Fruit fly (Drosophila melanogaster): ENCODE measurements around the gene Dsk.

The Dsk gene

dm6 chr3R:4220780-4221179 is 30.7 kb upstream of the Dsk start (continued):
- TF ChIP-seq eve (GFP tag; optimal IDR thresholded peaks at IDR 0.05) (no peak), klu (GFP tag; IDR thresholded peaks at IDR 0.05) (no peak), Taf1 (GFP tag; IDR thresholded peaks at IDR 0.05) (no peak), Rx (GFP tag; IDR thresholded peaks at IDR 0.05) (no peak; the same call in 1 of the 2 replicates), Dip3 (GFP tag; optimal IDR thresholded peaks at IDR 0.05) (peak; percentile 30), MESR4 (GFP tag; optimal IDR thresholded peaks at IDR 0.05) (peak; percentile 98), onecut (GFP tag; IDR thresholded peaks at IDR 0.05) (no peak; the same call in 1 of the 2 replicates), CG18262 (tag; optimal IDR thresholded peaks at IDR 0.05) (no peak), CG17361 (GFP tag; IDR thresholded peaks at IDR 0.05) (peak; percentile 47; the same call in 1 of the 3 replicates), cad (GFP tag; optimal IDR thresholded peaks at IDR 0.05) (no peak), Mad (GFP tag; optimal IDR thresholded peaks at IDR 0.05) (peak; percentile 31), CG3281 (GFP tag; optimal IDR thresholded peaks at IDR 0.05) (no peak), sisA (GFP tag; IDR thresholded peaks at IDR 0.05) (0 out of 2 replicates have a peak, but pooled peaks have one; percentile 14), chinmo (GFP tag; IDR thresholded peaks at IDR 0.05; ENCODE audit: partially characterized antibody) (peak; percentile 98), toy (GFP tag; IDR thresholded peaks at IDR 0.05) (no peak), CkIIα-i1 (GFP tag; IDR thresholded peaks at IDR 0.05) (no peak), Drgx (GFP tag; IDR thresholded peaks at IDR 0.05) (0 out of 2 replicates have a peak, but pooled peaks have one; percentile 20), stwl (tag; optimal IDR thresholded peaks at IDR 0.05) (peak; percentile 58), CG9609 (GFP tag; optimal IDR thresholded peaks at IDR 0.05) (peak; percentile 7), bowl (GFP tag; IDR thresholded peaks at IDR 0.05) (no peak), emc (GFP tag; optimal IDR thresholded peaks at IDR 0.05) (peak; percentile 30), CG2712 (tag; optimal IDR thresholded peaks at IDR 0.05) (peak; percentile 60), pum (GFP tag; optimal IDR thresholded peaks at IDR 0.05) (no peak), CG10979 (tag; optimal IDR thresholded peaks at IDR 0.05) (peak; percentile 4), Chrac-16 (GFP tag; optimal IDR thresholded peaks at IDR 0.05) (no peak), knrl (GFP tag; IDR thresholded peaks at IDR 0.05; ENCODE audit: partially characterized antibody) (peak; percentile 98), bbx (GFP tag; IDR thresholded peaks at IDR 0.05; ENCODE audit: partially characterized antibody) (peak; percentile 99), CG11695 (GFP tag; IDR thresholded peaks at IDR 0.05) (no peak), gce (GFP tag; IDR thresholded peaks at IDR 0.05) (no peak), slbo (GFP tag; IDR thresholded peaks at IDR 0.05) (peak; percentile 60), Vsx1 (GFP tag; optimal IDR thresholded peaks at IDR 0.05) (no peak), mam (GFP tag; optimal IDR thresholded peaks at IDR 0.05) (peak; percentile 64), CG17912 (GFP tag; optimal IDR thresholded peaks at IDR 0.05) (no peak), CG7928 (GFP tag; optimal IDR thresholded peaks at IDR 0.05) (peak; percentile 99), btn (GFP tag; optimal IDR thresholded peaks at IDR 0.05) (no peak), cg (GFP tag; optimal IDR thresholded peaks at IDR 0.05) (no peak), CG13424 (tag; optimal IDR thresholded peaks at IDR 0.05) (peak; percentile 14), az2 (GFP tag; optimal IDR thresholded peaks at IDR 0.05) (no peak), Awh (GFP tag; IDR thresholded peaks at IDR 0.05) (no peak), chif (GFP tag; optimal IDR thresholded peaks at IDR 0.05) (peak; percentile 7 to 17), Dp (GFP tag; optimal IDR thresholded peaks at IDR 0.05) (peak; percentile 97), CG13287 (GFP tag; IDR thresholded peaks at IDR 0.05; ENCODE audit: partially characterized antibody) (peak; percentile 99), zfh1 (GFP tag; IDR thresholded peaks at IDR 0.05) (peak; percentile 62; the same call in 1 of the 3 replicates), CG14965 (GFP tag; optimal IDR thresholded peaks at IDR 0.05; ENCODE audit: borderline replicate concordance) (no peak), tup (GFP tag; optimal IDR thresholded peaks at IDR 0.05) (no peak), Adf1 (GFP tag; IDR thresholded peaks at IDR 0.05) (peak; percentile 56), lbe (GFP tag; optimal IDR thresholded peaks at IDR 0.05) (no peak), danr (GFP tag; IDR thresholded peaks at IDR 0.05) (no peak), Oaz (GFP tag; IDR thresholded peaks at IDR 0.05) (no peak), oc (tag; optimal IDR thresholded peaks at IDR 0.05) (no peak), Ets65A (GFP tag) (peak; percentile 87), gsb-n (tag; optimal IDR thresholded peaks at IDR 0.05) (no peak)

All from whole organism, embryonic.